Worm (Caenorhabditis elegans): ENCODE results near the gene hlh-28.

The hlh-28 gene

DNA sequence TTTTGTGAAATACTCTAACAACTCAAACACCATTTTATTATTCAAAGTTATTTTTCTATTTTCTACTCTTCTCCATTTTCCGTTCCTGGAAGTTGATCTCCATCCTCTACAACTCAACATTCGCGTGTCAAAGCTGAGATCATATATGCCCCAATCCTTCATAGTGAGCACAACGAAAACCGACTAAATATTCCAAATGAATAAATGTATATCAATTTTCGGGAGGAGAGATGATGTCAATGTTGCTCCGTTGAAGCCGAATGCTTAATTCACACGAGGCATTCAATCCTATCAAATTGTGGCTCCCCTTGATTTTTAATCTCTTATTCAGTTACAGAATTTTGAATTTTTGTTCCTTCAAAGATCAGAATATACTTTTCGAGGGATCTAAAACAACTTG, 34.4 kb upstream of the hlh-28 start:
- 0 out of 2 replicates have a peak, but pooled peaks have one; percentile 8 for TF ChIP-seq madf-3 (GFP tag; IDR thresholded peaks at IDR 0.05)
- no peak for TF ChIP-seq sdz-38 (tag; optimal IDR thresholded peaks at IDR 0.05)

DNA sequence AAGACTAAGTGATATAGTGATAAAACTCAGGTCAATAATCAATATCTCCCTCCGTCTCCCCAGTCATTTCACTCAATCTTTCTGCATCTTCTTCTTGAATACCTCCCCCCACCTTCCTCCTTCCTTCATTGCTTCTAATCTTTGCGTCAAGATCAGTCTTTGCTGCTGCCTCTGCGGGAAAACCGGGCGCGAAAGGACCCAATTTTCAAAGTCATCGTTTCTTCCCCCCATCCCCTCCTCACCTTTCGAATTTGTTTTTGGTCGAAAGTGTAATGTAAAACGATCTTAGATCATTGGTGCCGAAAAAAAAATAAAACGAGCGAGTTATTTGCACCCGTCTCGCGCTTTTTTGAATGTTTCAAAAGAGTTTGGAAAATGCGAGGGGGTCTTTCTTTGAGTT, 33.9 kb upstream of the hlh-28 start:
- no peak for TF ChIP-seq cebp-1 (GFP tag; IDR thresholded peaks at IDR 0.05)
- TF ChIP-seq cebp-1 (tag; optimal IDR thresholded peaks at IDR 0.05) = peak; percentile 4
- no peak for TF ChIP-seq ztf-6 (GFP tag; IDR thresholded peaks at IDR 0.05)
- TF ChIP-seq ceh-27 (GFP tag; optimal IDR thresholded peaks at IDR 0.05) = no peak
- 0 out of 2 replicates have a peak, but pooled peaks have one; percentile 46 for TF ChIP-seq ceh-58 (GFP tag; IDR thresholded peaks at IDR 0.05)

DNA sequence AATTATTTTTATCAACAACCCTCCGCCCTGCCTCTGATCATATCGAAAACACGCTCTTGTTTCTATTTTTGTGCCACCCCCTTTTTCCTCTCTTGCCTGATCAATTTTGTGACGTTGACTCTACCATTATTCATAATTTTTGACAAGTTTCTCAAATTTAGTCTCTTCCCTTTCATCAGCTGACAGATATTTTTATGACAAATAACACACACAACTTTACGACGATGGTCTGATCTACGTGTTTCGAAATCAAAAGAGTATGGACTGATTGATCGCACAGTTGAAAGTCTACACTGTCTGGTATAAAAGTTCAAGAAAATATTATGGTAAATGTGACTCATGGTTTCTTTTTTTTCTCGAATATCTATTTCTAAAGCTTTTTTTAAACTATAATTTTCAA, 33.0 kb upstream of the hlh-28 start:
- TF ChIP-seq cebp-1 (GFP tag; IDR thresholded peaks at IDR 0.05) (no peak), cebp-1 (tag; optimal IDR thresholded peaks at IDR 0.05) (peak; percentile 57), B0336.3 (GFP tag; IDR thresholded peaks at IDR 0.05) (no peak), unc-62 (GFP tag; optimal IDR thresholded peaks at IDR 0.05) (peak; percentile 90)

DNA sequence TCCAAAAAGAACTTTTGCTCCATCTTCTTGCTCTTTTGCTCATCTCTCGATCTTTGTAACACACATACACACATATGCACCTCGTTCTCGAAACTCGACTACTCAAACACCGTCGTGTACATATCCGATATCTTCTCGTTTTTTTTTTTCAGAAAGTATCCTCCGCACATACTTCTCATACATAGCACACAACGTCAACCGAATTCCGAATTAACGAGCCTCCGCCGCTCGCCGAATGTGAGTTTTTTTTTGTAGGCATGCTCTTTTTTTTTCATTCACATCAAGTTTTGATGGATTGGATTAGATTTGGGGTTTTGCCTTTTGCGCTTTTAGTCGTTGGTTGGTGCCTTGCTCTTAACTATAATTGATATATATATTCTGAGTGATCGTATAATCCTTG, 32.6 kb upstream of the hlh-28 start:
- TF ChIP-seq ztf-6 (GFP tag; IDR thresholded peaks at IDR 0.05) = no peak
- TF ChIP-seq lin-35 (GFP tag; optimal IDR thresholded peaks at IDR 0.05) = no peak
- no peak for TF ChIP-seq ZK185.1 (tag; optimal IDR thresholded peaks at IDR 0.05; ENCODE audit: poor library complexity, severe bottlenecking)
- no peak for TF ChIP-seq somi-1 (GFP tag; optimal IDR thresholded peaks at IDR 0.05)
- TF ChIP-seq C17E4.6 (GFP tag; IDR thresholded peaks at IDR 0.05) = no peak
- TF ChIP-seq tbx-9 (tag; optimal IDR thresholded peaks at IDR 0.05; ENCODE audit: borderline replicate concordance) = no peak
- no peak for TF ChIP-seq ztf-26 (tag; optimal IDR thresholded peaks at IDR 0.05)
- no peak for TF ChIP-seq let-607 (tag; optimal IDR thresholded peaks at IDR 0.05)
- no peak for TF ChIP-seq T26A5.8 (tag; optimal IDR thresholded peaks at IDR 0.05)
- no peak for TF ChIP-seq mes-4 (tag; optimal IDR thresholded peaks at IDR 0.05)
- no peak for TF ChIP-seq nfyb-1 (GFP tag; IDR thresholded peaks at IDR 0.05)
- no peak for TF ChIP-seq tlf-1 (GFP tag; optimal IDR thresholded peaks at IDR 0.05)
- no peak for TF ChIP-seq madf-6 (GFP tag; IDR thresholded peaks at IDR 0.05)
- TF ChIP-seq lin-26 (GFP tag; IDR thresholded peaks at IDR 0.05) = no peak
- no peak for TF ChIP-seq lag-1 (GFP tag; IDR thresholded peaks at IDR 0.05)

DNA sequence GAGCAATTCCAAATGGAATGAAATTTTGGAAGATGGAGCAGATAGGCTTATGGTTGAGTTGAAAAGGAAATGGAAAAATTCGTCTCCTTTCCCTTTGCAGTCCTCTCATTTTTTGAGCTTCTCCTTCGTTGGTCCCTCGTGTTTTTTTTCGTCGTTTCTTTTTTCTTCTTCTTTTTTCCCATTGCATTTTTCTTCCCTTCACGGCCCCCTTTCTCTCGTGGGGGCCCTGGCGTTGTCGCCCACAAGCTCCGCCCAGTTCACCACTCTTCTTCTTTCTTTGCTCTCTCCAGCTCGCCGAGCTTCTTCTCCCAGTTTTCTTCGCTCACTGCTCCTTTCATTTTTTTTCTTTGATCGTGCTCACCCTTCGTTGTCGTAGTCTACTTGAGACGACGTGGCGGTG, 31.4 kb upstream of the hlh-28 start:
- TF ChIP-seq hmg-20 (GFP tag; IDR thresholded peaks at IDR 0.05) (no peak), lin-26 (GFP tag; IDR thresholded peaks at IDR 0.05) (no peak), K12H6.12 (tag; optimal IDR thresholded peaks at IDR 0.05) (peak; percentile 62), hmg-1.2 (GFP tag; IDR thresholded peaks at IDR 0.05) (0 out of 2 replicates have a peak, but pooled peaks have one; percentile 7), zfh-2 (GFP tag; conservative IDR thresholded peaks at IDR 0.05) (peak; percentile 83), cebp-1 (GFP tag; IDR thresholded peaks at IDR 0.05) (no peak), cebp-1 (tag; optimal IDR thresholded peaks at IDR 0.05) (peak; percentile 33)

DNA sequence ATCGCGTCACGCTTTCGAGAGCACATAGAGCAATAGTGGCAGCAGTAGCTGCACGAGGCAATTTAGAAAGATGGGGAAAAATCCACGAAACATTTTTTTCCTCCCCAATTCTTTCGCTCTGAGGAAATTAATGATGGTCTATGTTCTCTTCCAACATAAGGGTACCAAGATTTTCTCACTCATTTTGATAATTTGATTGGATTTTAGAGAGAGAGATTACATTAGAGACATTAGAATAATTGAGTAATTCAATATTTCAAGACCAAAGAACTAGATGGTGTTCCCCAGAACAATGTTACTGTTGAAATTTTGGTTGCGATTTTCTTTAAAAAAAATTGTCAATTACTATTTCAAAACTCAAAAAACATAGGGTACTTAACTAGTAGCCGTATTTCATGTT, 29.4 kb upstream of the hlh-28 start:
- TF ChIP-seq B0019.2 (GFP tag; conservative IDR thresholded peaks at IDR 0.05) (no peak), K11D2.4 (GFP tag; IDR thresholded peaks at IDR 0.05) (0 out of 2 replicates have a peak, but pooled peaks have one; percentile 15), ets-4 (GFP tag; optimal IDR thresholded peaks at IDR 0.05) (no peak)
